Fruit fly (Drosophila melanogaster) whole organism: ENCODE measurements around the gene CG34398.

Experiments
- CG8478 ChIP-seq: fragments of >200 bp; optimal IDR thresholded peaks from 2 replicates; lab custom pipeline; 2018; ENCODE audit warnings: inconsistent platforms
- pan ChIP-seq: fragments of >200 bp; optimal IDR thresholded peaks from 2 replicates; lab custom pipeline; 2017

- no peak for TF ChIP-seq pan (lab: Kevin White, UChicago)
- no peak for TF ChIP-seq CG8478 (lab: Kevin White, UChicago)
Measured at dm6 chr2L:8864564-8864963, 34.0 kb upstream of the CG34398 start, which contains the start of gene CG32988.
